Fruit fly (Drosophila melanogaster) whole organism, prepupa: ENCODE data around the gene SoxN.

Experiments
- Blimp-1 ChIP-seq: fragments of 200-800 bp; sonication (Bioruptor generic); optimal IDR thresholded peaks from 3 replicates; lab custom pipeline; 2017; ENCODE audit warnings: missing biosample characterization, missing genetic modification characterization, mild to moderate bottlenecking, moderate library complexity, missing genetic modification reagents
- CG10669 ChIP-seq: fragments of 200-800 bp; sonication (Bioruptor generic); optimal IDR thresholded peaks from 3 replicates; lab custom pipeline; 2018; ENCODE audit warnings: missing biosample characterization, mild to moderate bottlenecking, missing genetic modification characterization, moderate library complexity
- CG15336 ChIP-seq: fragments of 200-800 bp; sonication (Bioruptor generic); IDR thresholded peaks from 2 replicates; pipeline ENCODE4 v1.3.6; 2022; ENCODE audit warnings: missing biosample characterization, missing genetic modification characterization
- CG1621 ChIP-seq: fragments of 200-800 bp; sonication (Bioruptor generic); optimal IDR thresholded peaks from 3 replicates; lab custom pipeline; 2018; ENCODE audit warnings: missing biosample characterization, mild to moderate bottlenecking, missing genetic modification characterization
- CG16779 ChIP-seq: fragments of 200-800 bp; sonication (Bioruptor generic); optimal IDR thresholded peaks from 3 replicates; lab custom pipeline; 2017; ENCODE audit warnings: missing biosample characterization, mild to moderate bottlenecking, missing genetic modification characterization
- CG3032 ChIP-seq: fragments of 200-800 bp; optimal IDR thresholded peaks from 2 replicates; lab custom pipeline; 2019; ENCODE audit warnings: missing biosample characterization, mild to moderate bottlenecking, missing genetic modification characterization, moderate library complexity
- CG34406 ChIP-seq: fragments of 200-800 bp; sonication (Bioruptor generic); optimal IDR thresholded peaks from 3 replicates; lab custom pipeline; 2016; ENCODE audit warnings: missing biosample characterization, missing genetic modification characterization
- CG3919 ChIP-seq: fragments of 200-800 bp; sonication (Bioruptor generic); optimal IDR thresholded peaks from 3 replicates; lab custom pipeline; 2016; ENCODE audit warnings: missing biosample characterization, missing genetic modification characterization
- CG4318 ChIP-seq: fragments of 200-800 bp; sonication (Bioruptor generic); optimal IDR thresholded peaks from 3 replicates; lab custom pipeline; 2017; ENCODE audit warnings: missing biosample characterization, mild to moderate bottlenecking, missing genetic modification characterization
- CG6276 ChIP-seq: fragments of 200-800 bp; sonication (Bioruptor generic); optimal IDR thresholded peaks from 2 replicates; lab custom pipeline; 2017; ENCODE audit warnings: missing biosample characterization, mild to moderate bottlenecking, missing genetic modification characterization
- CG6854 ChIP-seq: fragments of 200-800 bp; sonication (Bioruptor generic); optimal IDR thresholded peaks from 2 replicates; lab custom pipeline; 2017; ENCODE audit warnings: missing biosample characterization, mild to moderate bottlenecking, missing genetic modification characterization
- CG7368 ChIP-seq: fragments of 200-800 bp; sonication (Bioruptor generic); optimal IDR thresholded peaks from 3 replicates; lab custom pipeline; 2016; ENCODE audit warnings: missing biosample characterization, missing genetic modification characterization
- CG8119 ChIP-seq: fragments of 200-800 bp; sonication (Bioruptor generic); IDR thresholded peaks from 3 replicates; pipeline ENCODE4 v1.3.6; 2022; ENCODE audit warnings: missing biosample characterization, missing genetic modification characterization
- CG8319 ChIP-seq: fragments of 200-800 bp; sonication (Bioruptor generic); optimal IDR thresholded peaks from 3 replicates; lab custom pipeline; 2016; ENCODE audit warnings: missing biosample characterization, missing genetic modification characterization
- CG8632 ChIP-seq: fragments of 200-800 bp; sonication (Bioruptor generic); optimal IDR thresholded peaks from 3 replicates; lab custom pipeline; 2016; ENCODE audit warnings: missing biosample characterization, missing genetic modification characterization
- Eip78C ChIP-seq: fragments of 200-800 bp; sonication (Bioruptor generic); peaks from one replicate; lab custom pipeline; 2016; ENCODE audit warnings: missing biosample characterization, missing genetic modification characterization
- Ets21C ChIP-seq: fragments of 200-800 bp; sonication (Bioruptor generic); optimal IDR thresholded peaks from 3 replicates; lab custom pipeline; 2016; ENCODE audit warnings: missing biosample characterization, missing genetic modification characterization
- Ets96B ChIP-seq: fragments of 200-800 bp; optimal IDR thresholded peaks from 2 replicates; lab custom pipeline; 2019; ENCODE audit warnings: missing biosample characterization, mild to moderate bottlenecking, missing genetic modification characterization, moderate library complexity
- Gug ChIP-seq: fragments of 200-800 bp; sonication (Bioruptor generic); IDR thresholded peaks from 2 replicates; pipeline ENCODE4 v1.3.6; 2022; ENCODE audit warnings: missing biosample characterization, missing genetic modification characterization
- Hr38 ChIP-seq: sonication (Bioruptor generic); optimal IDR thresholded peaks from 2 replicates; lab custom pipeline; 2016; ENCODE audit warnings: missing biosample characterization, missing genetic modification characterization
- Hr39 ChIP-seq: fragments of 200-800 bp; sonication (Bioruptor generic); optimal IDR thresholded peaks from 2 replicates; lab custom pipeline; 2016; ENCODE audit warnings: missing biosample characterization, missing genetic modification characterization
- OdsH ChIP-seq: fragments of 200-800 bp; sonication (Bioruptor generic); optimal IDR thresholded peaks from 3 replicates; lab custom pipeline; 2016; ENCODE audit warnings: missing biosample characterization, missing genetic modification characterization
- Smox ChIP-seq: fragments of 200-800 bp; sonication (Bioruptor generic); optimal IDR thresholded peaks from 3 replicates; lab custom pipeline; 2016; ENCODE audit warnings: missing biosample characterization, missing genetic modification characterization
- Sox102F ChIP-seq: fragments of 200-800 bp; sonication (Bioruptor generic); optimal IDR thresholded peaks from 2 replicates; lab custom pipeline; 2016; ENCODE audit warnings: missing biosample characterization, mild to moderate bottlenecking, missing genetic modification characterization
- Sox14 ChIP-seq: fragments of 200-800 bp; sonication (Bioruptor generic); optimal IDR thresholded peaks from 3 replicates; lab custom pipeline; 2016; ENCODE audit warnings: missing biosample characterization, missing genetic modification characterization
- Sox15 ChIP-seq: fragments of 200-800 bp; sonication (Bioruptor generic); optimal IDR thresholded peaks from 3 replicates; lab custom pipeline; 2016; ENCODE audit warnings: missing biosample characterization, missing genetic modification characterization
- achi ChIP-seq: fragments of 200-800 bp; sonication (Bioruptor generic); optimal IDR thresholded peaks from 3 replicates; lab custom pipeline; 2016; ENCODE audit warnings: missing biosample characterization, missing genetic modification characterization
- acj6 ChIP-seq: fragments of 200-800 bp; sonication (Bioruptor generic); optimal IDR thresholded peaks from 3 replicates; lab custom pipeline; 2016; ENCODE audit warnings: missing biosample characterization, missing genetic modification characterization
- cyc ChIP-seq: fragments of 200-800 bp; sonication (Bioruptor generic); optimal IDR thresholded peaks from 3 replicates; lab custom pipeline; 2016; ENCODE audit warnings: missing biosample characterization, missing genetic modification characterization
- dsx ChIP-seq: fragments of 200-800 bp; optimal IDR thresholded peaks from 3 replicates; lab custom pipeline; 2019; ENCODE audit warnings: missing biosample characterization, mild to moderate bottlenecking, missing genetic modification characterization, moderate library complexity; ENCODE audit not compliant: poor library complexity, severe bottlenecking
- esn ChIP-seq: fragments of 200-800 bp; sonication (Bioruptor generic); optimal IDR thresholded peaks from 2 replicates; lab custom pipeline; 2016; ENCODE audit warnings: missing biosample characterization, mild to moderate bottlenecking, missing genetic modification characterization, moderate library complexity
- fd59A ChIP-seq: fragments of 200-800 bp; sonication (Bioruptor generic); optimal IDR thresholded peaks from 2 replicates; lab custom pipeline; 2017; ENCODE audit warnings: missing biosample characterization, mild to moderate bottlenecking, missing genetic modification characterization, missing genetic modification reagents
- fd85E ChIP-seq: fragments of 200-800 bp; sonication (Bioruptor generic); optimal IDR thresholded peaks from 3 replicates; lab custom pipeline; 2016; ENCODE audit warnings: missing biosample characterization, missing genetic modification characterization
- net ChIP-seq: fragments of 200-800 bp; sonication (Bioruptor generic); optimal IDR thresholded peaks from 3 replicates; lab custom pipeline; 2016; ENCODE audit warnings: missing biosample characterization, missing genetic modification characterization
- pdm3 ChIP-seq: fragments of 200-800 bp; sonication (Bioruptor generic); optimal IDR thresholded peaks from 3 replicates; lab custom pipeline; 2016; ENCODE audit warnings: missing biosample characterization, missing genetic modification characterization
- spab ChIP-seq: fragments of 200-800 bp; sonication (Bioruptor generic); optimal IDR thresholded peaks from 2 replicates; lab custom pipeline; 2017; ENCODE audit warnings: missing biosample characterization, mild to moderate bottlenecking, missing genetic modification characterization, missing genetic modification reagents
- ss ChIP-seq, 2 experiments: fragments of 200-800 bp; sonication (Bioruptor generic); optimal IDR thresholded peaks; 2 replicates in 1 of 2; 3 replicates in 1 of 2; lab custom pipeline; 2017 to 2018; ENCODE audit warnings: mild to moderate bottlenecking in 2 of 2, missing biosample characterization in 2 of 2, missing genetic modification characterization in 2 of 2, moderate library complexity in 1 of 2
- svp ChIP-seq: fragments of 200-800 bp; sonication (Bioruptor generic); peaks from one replicate; lab custom pipeline; 2016; ENCODE audit warnings: missing biosample characterization, missing genetic modification characterization
- topi ChIP-seq: fragments of 200-800 bp; sonication (Bioruptor generic); optimal IDR thresholded peaks from 3 replicates; lab custom pipeline; 2016; ENCODE audit warnings: missing biosample characterization, missing genetic modification characterization
- vri ChIP-seq: fragments of 200-800 bp; sonication (Bioruptor generic); optimal IDR thresholded peaks from 3 replicates; lab custom pipeline; 2016; ENCODE audit warnings: missing biosample characterization, mild to moderate bottlenecking, missing genetic modification characterization

SoxN gene

DNA sequence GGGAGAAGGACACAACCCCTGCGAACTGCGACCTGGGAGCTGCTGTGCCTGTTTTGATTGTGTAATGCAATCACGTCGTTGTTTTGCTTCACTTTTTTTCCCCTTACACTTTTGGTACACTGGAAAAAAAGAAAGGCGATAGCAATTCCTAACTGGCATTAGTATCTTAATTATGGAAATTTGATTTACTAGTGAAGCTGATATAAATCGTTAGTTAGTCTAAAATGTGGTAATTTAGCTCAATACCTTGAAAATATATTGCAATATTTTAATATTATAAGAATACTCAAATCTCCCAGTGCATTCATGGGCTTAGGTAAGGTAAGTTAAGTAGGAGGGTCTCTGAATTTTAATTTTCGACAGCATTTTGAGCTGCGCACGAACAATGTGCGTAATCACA is 37.9 kb upstream of the SoxN start:
- TF ChIP-seq Ets96B (tag; lab: Kevin White, UChicago) = no peak
- no peak for TF ChIP-seq Sox15
- no peak for TF ChIP-seq Hr38 (GFP tag; lab: Kevin White, UChicago)
- TF ChIP-seq CG16779 (tag; lab: Kevin White, UChicago) = no peak
- TF ChIP-seq fd59A (GFP tag; lab: Kevin White, UChicago) = no peak
- TF ChIP-seq Sox102F (GFP tag; lab: Kevin White, UChicago) = no peak
- TF ChIP-seq net = no peak
- TF ChIP-seq Sox14 = no peak
- TF ChIP-seq CG10669 (GFP tag; lab: Kevin White, UChicago) = no peak
- TF ChIP-seq topi (GFP tag; lab: Kevin White, UChicago) = peak; percentile 14
- TF ChIP-seq fd85E (GFP tag; lab: Kevin White, UChicago) = no peak
- TF ChIP-seq CG4318 (GFP tag; lab: Kevin White, UChicago) = no peak
- peak; percentile 72 for TF ChIP-seq svp (GFP tag; lab: Kevin White, UChicago)
- TF ChIP-seq OdsH (GFP tag; lab: Kevin White, UChicago) = no peak
- TF ChIP-seq Smox (GFP tag; lab: Kevin White, UChicago) = peak; percentile 13
- TF ChIP-seq CG8119 (GFP tag; lab: Robert Waterston, UW) = no peak
- TF ChIP-seq CG6276 (GFP tag; lab: Kevin White, UChicago) = no peak
- TF ChIP-seq Eip78C (GFP tag; lab: Kevin White, UChicago) = peak; percentile 33

DNA sequence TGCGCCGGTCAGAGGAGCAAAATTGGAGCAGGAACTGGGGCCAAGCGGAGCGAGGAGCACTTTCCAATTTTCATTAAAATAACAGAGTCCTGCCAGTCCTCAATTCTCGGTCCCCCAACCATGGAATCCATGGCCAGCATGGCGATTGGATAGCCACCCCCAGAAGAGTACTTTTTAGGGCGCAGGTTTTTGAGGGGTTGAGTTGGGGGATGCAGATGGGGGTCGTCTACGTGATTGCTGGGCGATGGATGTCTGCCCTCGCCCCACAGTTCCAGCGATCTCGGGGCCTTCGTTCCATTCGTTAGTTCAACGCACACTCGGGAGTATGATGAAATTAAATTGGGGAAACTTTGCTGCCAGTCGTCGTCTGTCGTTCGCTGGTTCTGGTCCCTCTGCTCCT is 33.7 kb upstream of the SoxN start:
- TF ChIP-seq CG7368 = no peak
- no peak for TF ChIP-seq Smox (GFP tag; lab: Kevin White, UChicago)
- TF ChIP-seq CG4318 (GFP tag; lab: Kevin White, UChicago) = no peak
- TF ChIP-seq CG1621 (tag; lab: Kevin White, UChicago) = no peak
- no peak for TF ChIP-seq Hr38 (GFP tag; lab: Kevin White, UChicago)

DNA sequence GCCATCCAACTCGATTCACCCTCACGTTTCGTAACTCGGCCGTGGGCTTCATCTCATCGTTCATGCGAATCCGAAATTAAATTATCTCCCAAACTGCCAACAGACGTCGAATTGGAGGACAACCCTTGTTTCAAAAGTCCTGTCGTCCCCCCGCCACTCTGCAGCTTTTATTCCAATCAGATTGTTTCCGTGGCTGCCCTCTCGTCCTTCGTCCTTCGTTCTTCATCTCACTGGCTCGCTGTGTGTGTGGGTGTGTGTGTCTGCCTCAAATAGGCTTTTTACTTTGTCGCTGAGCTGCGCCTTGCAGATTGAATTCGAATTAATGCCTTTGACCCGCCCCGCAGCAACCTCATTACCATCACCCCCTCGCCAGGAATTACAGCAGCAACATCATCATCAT is 31.3 kb upstream of the SoxN start:
- TF ChIP-seq dsx (GFP tag; lab: Kevin White, UChicago) (no peak), acj6 (no peak), CG16779 (tag; lab: Kevin White, UChicago) (no peak), spab (no peak), CG8632 (GFP tag; lab: Kevin White, UChicago) (no peak), achi (GFP tag; lab: Kevin White, UChicago) (no peak), Blimp-1 (GFP tag; lab: Kevin White, UChicago) (no peak), CG6854 (GFP tag; lab: Kevin White, UChicago) (no peak), CG3919 (GFP tag; lab: Kevin White, UChicago) (no peak), topi (GFP tag; lab: Kevin White, UChicago) (no peak), fd59A (GFP tag; lab: Kevin White, UChicago) (no peak), pdm3 (GFP tag; lab: Kevin White, UChicago) (no peak), vri (GFP tag; lab: Kevin White, UChicago) (no peak), CG3032 (no peak), Hr39 (GFP tag; lab: Kevin White, UChicago) (no peak), CG8319 (GFP tag; lab: Kevin White, UChicago) (no peak), CG6276 (GFP tag; lab: Kevin White, UChicago) (no peak), CG34406 (GFP tag; lab: Kevin White, UChicago) (no peak), Smox (GFP tag; lab: Kevin White, UChicago) (no peak)
- TF ChIP-seq, all 60 proteins: peak for 0

DNA sequence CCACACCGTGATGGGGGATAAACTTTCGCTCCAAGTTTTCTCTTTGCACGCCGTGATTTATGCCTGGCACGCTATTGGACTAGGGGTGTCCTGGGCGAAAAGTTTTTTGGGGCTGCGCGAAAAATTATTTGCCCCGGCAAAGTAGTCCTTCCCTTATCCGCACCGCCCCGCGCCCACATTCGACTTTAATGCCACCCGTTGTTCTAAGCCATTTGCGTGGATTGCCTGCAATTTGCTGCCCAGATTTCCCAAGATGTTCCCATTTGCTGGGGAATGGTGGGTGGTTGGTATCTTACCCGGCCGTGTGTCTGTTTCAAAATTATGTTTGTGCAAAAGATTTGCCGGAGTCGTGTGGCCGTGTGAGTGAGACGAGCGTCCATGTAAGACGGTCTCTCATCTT is 26.4 kb upstream of the SoxN start:
- no peak for TF ChIP-seq CG1621 (tag; lab: Kevin White, UChicago)
- no peak for TF ChIP-seq Ets21C (GFP tag; lab: Kevin White, UChicago)
- no peak for TF ChIP-seq cyc (GFP tag; lab: Kevin White, UChicago)
- TF ChIP-seq CG34406 (GFP tag; lab: Kevin White, UChicago) = no peak
- TF ChIP-seq CG3919 (GFP tag; lab: Kevin White, UChicago) = no peak
- TF ChIP-seq achi (GFP tag; lab: Kevin White, UChicago) = no peak
- TF ChIP-seq CG15336 (GFP tag; lab: Robert Waterston, UW) = no peak
- no peak for TF ChIP-seq CG6276 (GFP tag; lab: Kevin White, UChicago)
- TF ChIP-seq acj6 = no peak
- TF ChIP-seq CG8119 (GFP tag; lab: Robert Waterston, UW) = no peak
- no peak for TF ChIP-seq Gug (GFP tag; lab: Robert Waterston, UW)
- no peak for TF ChIP-seq esn
- no peak for TF ChIP-seq ss (GFP tag; optimal IDR thresholded peaks at IDR 0.05; lab: Kevin White, UChicago)
- TF ChIP-seq Smox (GFP tag; lab: Kevin White, UChicago) = no peak
